Worm (Caenorhabditis elegans): ENCODE data around the gene glod-4.

glod-4 gene

DNA sequence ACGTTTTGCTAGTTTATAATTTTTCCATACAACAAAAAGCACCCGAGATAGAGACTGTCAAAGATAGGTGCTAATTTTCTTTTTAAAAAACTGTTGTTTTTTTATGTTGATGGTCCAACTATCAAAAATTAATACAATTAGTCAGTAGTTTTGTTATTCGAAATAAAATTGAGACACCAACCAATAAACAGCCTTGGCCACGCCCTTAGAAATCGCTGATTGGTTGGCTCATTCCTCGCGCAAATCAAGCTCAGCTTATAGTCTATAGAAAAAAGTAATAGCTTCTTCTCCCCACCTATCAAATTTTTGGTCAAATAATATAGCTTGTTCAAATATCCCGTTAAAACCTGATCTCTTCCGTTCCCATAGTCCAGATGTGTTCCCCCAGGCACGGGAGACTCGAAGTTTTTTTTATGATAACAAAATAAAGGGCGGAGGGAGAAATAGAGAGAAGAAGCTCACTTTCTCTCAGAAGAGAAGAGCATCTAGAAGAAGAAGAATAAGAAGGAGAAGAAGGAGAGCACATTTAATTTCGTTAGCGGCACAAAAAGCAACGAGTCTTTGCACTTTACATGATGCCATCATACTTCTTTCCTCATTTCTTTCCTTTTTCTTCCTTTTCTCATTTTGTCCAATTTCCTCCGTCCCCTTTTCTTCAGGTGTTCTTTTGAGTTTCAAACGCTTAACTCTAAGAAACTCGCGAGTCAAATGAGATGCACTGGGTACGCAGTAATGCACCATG lies 21.4 kb upstream of the glod-4 start:
- TF ChIP-seq T22C8.4 (GFP tag; IDR thresholded peaks at IDR 0.05) (no peak), klf-2 (GFP tag; conservative IDR thresholded peaks at IDR 0.05) (no peak), ztf-29 (GFP tag; IDR thresholded peaks at IDR 0.05) (no peak), ref-1 (GFP tag; conservative IDR thresholded peaks at IDR 0.05) (no peak), tab-1 (GFP tag; IDR thresholded peaks at IDR 0.05) (no peak)

DNA sequence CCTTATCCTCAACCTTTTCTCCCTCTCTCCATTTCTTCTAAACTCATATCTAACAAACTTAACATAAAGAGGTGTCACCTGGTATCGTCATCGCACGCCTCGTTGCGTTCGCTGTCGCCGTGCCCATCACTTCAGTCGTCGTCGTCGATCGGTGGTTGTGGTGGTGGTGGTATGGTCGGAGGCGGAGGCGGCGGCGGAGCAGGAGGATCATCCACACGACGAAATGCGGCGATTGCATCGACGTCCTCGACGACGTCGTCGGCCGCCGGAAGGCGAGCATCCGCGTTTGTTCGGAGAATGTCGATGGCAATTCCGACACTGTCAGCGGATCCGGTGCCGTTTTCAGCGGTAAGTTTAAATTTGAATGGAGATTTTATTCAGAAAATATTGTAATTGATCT lies 19.3 kb upstream of the glod-4 start:
- TF ChIP-seq ztf-23 (GFP tag; IDR thresholded peaks at IDR 0.05) (no peak), ztf-29 (GFP tag; IDR thresholded peaks at IDR 0.05) (no peak), med-1 (GFP tag; optimal IDR thresholded peaks at IDR 0.05; ENCODE audit: insufficient read depth) (no peak), cog-1 (tag; optimal IDR thresholded peaks at IDR 0.05) (no peak)

ce11 chrIII:4137180-4137579 lies 16.2 kb upstream of the glod-4 start:
- TF ChIP-seq ztf-23 (GFP tag; IDR thresholded peaks at IDR 0.05) = no peak
- TF ChIP-seq ztf-29 (GFP tag; IDR thresholded peaks at IDR 0.05) = no peak
- TF ChIP-seq flt-1 (GFP tag; IDR thresholded peaks at IDR 0.05) = no peak
- TF ChIP-seq med-1 (GFP tag; optimal IDR thresholded peaks at IDR 0.05; ENCODE audit: insufficient read depth) = no peak
- no peak for TF ChIP-seq tab-1 (GFP tag; IDR thresholded peaks at IDR 0.05)
- no peak for TF ChIP-seq cog-1 (tag; optimal IDR thresholded peaks at IDR 0.05)
- no peak for TF ChIP-seq T22C8.4 (GFP tag; IDR thresholded peaks at IDR 0.05)
- no peak for TF ChIP-seq ref-1 (GFP tag; conservative IDR thresholded peaks at IDR 0.05)
- no peak for TF ChIP-seq klf-2 (GFP tag; conservative IDR thresholded peaks at IDR 0.05)

ce11 chrIII:4143170-4143569 lies 10.2 kb upstream of the glod-4 start:
- TF ChIP-seq med-1 (GFP tag; optimal IDR thresholded peaks at IDR 0.05; ENCODE audit: insufficient read depth) (no peak), ztf-29 (GFP tag; IDR thresholded peaks at IDR 0.05) (no peak), T22C8.4 (GFP tag; IDR thresholded peaks at IDR 0.05) (no peak), tab-1 (GFP tag; IDR thresholded peaks at IDR 0.05) (no peak), flt-1 (GFP tag; IDR thresholded peaks at IDR 0.05) (no peak), ref-1 (GFP tag; conservative IDR thresholded peaks at IDR 0.05) (no peak), ztf-23 (GFP tag; IDR thresholded peaks at IDR 0.05) (no peak), klf-2 (GFP tag; conservative IDR thresholded peaks at IDR 0.05) (no peak), cog-1 (tag; optimal IDR thresholded peaks at IDR 0.05) (no peak)

- TF ChIP-seq ref-1 (GFP tag; conservative IDR thresholded peaks at IDR 0.05) (no peak), med-1 (GFP tag; optimal IDR thresholded peaks at IDR 0.05; ENCODE audit: insufficient read depth) (no peak), cog-1 (tag; optimal IDR thresholded peaks at IDR 0.05) (no peak), ztf-23 (GFP tag; IDR thresholded peaks at IDR 0.05) (no peak), tab-1 (GFP tag; IDR thresholded peaks at IDR 0.05) (no peak), klf-2 (GFP tag; conservative IDR thresholded peaks at IDR 0.05) (no peak), flt-1 (GFP tag; IDR thresholded peaks at IDR 0.05) (no peak), ztf-29 (GFP tag; IDR thresholded peaks at IDR 0.05) (no peak), T22C8.4 (GFP tag; IDR thresholded peaks at IDR 0.05) (no peak)
These were observed 2.5 kb upstream of the glod-4 start for ce11 chrIII:4150919-4151318.

ce11 chrIII:4151548-4152104 lies 1.8 kb upstream of the glod-4 start, which contains the start of the genes wht-3 and har-1:
Gene wht-3 (minus strand): TSS chrIII:4151598.
Gene har-1 (plus strand): TSS chrIII:4152054.
- TF ChIP-seq T22C8.4 (GFP tag; IDR thresholded peaks at IDR 0.05) (no peak), tab-1 (GFP tag; IDR thresholded peaks at IDR 0.05) (no peak)

DNA sequence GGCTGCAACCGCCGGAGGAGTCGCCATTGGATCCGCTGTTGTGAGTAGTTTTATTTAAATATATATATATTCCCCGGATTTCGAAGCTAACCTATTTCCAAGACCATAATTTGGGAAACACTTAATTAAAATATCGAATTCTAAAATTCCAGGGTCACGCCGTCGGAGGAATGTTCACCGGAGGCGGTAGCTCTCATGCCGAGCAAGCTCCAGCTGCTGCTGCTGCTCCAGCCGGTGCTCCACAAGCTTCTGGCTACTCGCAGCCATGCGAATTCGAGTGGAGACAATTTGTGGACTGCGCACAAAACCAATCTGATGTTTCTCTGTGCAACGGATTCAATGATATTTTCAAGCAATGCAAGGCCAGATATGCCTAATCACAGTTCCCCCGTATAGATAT lies 1.1 kb upstream of the glod-4 start:
- TF ChIP-seq tab-1 (GFP tag; IDR thresholded peaks at IDR 0.05) = no peak
- no peak for TF ChIP-seq cog-1 (tag; optimal IDR thresholded peaks at IDR 0.05)
- no peak for TF ChIP-seq flt-1 (GFP tag; IDR thresholded peaks at IDR 0.05)
- TF ChIP-seq med-1 (GFP tag; optimal IDR thresholded peaks at IDR 0.05; ENCODE audit: insufficient read depth) = no peak
- no peak for TF ChIP-seq klf-2 (GFP tag; conservative IDR thresholded peaks at IDR 0.05)
- no peak for TF ChIP-seq ztf-29 (GFP tag; IDR thresholded peaks at IDR 0.05)
- TF ChIP-seq ref-1 (GFP tag; conservative IDR thresholded peaks at IDR 0.05) = no peak
- TF ChIP-seq T22C8.4 (GFP tag; IDR thresholded peaks at IDR 0.05) = no peak
- TF ChIP-seq ztf-23 (GFP tag; IDR thresholded peaks at IDR 0.05) = no peak

DNA sequence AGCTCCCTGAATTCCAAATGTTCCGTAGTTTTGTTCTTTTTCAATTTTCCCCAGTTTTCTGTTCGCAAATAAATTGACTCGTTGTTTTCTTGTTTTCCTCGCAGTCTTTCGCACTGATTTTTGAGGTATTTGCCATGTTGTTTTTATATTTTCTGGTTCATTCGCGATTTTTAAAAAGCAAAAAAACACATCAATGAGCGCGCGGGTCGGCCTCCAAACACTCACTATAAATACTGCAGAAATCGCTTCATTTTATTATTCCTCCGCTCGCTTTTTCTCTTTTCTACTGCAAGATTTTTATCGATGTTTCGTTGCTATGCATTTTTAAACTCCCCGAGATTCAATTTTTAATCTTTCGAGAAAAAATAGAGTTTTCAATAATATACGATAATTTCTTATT lies 571 bp upstream of the glod-4 start:
- no peak for TF ChIP-seq cog-1 (tag; optimal IDR thresholded peaks at IDR 0.05)
- TF ChIP-seq med-1 (GFP tag; optimal IDR thresholded peaks at IDR 0.05; ENCODE audit: insufficient read depth) = no peak
- TF ChIP-seq klf-2 (GFP tag; conservative IDR thresholded peaks at IDR 0.05) = no peak
- TF ChIP-seq ref-1 (GFP tag; conservative IDR thresholded peaks at IDR 0.05) = no peak
- no peak for TF ChIP-seq ztf-29 (GFP tag; IDR thresholded peaks at IDR 0.05)
- no peak for TF ChIP-seq tab-1 (GFP tag; IDR thresholded peaks at IDR 0.05)
- TF ChIP-seq flt-1 (GFP tag; IDR thresholded peaks at IDR 0.05) = no peak
- no peak for TF ChIP-seq T22C8.4 (GFP tag; IDR thresholded peaks at IDR 0.05)
- TF ChIP-seq ztf-23 (GFP tag; IDR thresholded peaks at IDR 0.05) = no peak

DNA sequence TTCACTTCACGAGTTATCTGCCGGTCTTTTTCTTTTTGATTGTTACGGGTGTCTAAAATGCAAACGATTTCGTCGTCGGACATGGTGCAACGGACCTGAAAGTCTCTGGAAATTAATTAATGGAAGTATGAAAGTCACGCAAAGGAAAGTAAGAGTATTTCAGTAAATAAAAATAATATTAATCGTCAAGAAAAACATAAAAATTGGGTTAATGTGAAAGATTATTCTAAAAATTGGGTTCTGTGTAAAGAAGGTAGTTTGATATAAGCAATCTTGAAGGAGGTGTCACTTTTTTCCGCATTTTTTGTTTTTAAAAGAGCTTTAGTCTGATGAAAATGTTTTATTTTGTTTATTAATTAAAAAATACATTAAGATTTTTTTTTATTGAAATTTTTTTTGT lies 3.9 kb downstream of the glod-4 start, which contains the start of gene C16C10.9:
Gene C16C10.9, minus strand, starts transcription at position 101 of the 400 bp plus-strand sequence.
- no peak for TF ChIP-seq ref-1 (GFP tag; conservative IDR thresholded peaks at IDR 0.05)
- TF ChIP-seq klf-2 (GFP tag; conservative IDR thresholded peaks at IDR 0.05) = no peak

DNA sequence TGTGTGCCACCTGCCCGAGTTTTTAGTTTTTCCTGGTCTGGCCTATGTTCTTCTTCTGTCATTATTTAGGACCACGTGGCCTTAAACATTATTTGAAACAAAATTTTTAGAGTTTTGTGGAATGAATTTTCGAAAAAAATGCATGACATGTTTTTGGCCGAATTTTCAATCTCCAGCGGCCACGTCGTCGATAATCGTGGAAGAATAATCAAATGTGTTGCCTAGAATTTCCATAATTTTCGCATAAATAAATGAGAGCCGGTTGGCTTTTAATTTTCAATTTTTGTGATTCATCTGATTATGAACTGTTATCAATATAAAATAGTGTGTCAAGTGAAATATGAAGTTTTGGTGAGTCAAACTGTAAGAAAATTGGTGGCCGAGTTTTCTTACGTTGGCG lies 7.5 kb downstream of the glod-4 start, which contains the start of gene C01G12.16:
Gene C01G12.16, plus strand, starts transcription at position 301 of the 400 bp plus-strand sequence.
- TF ChIP-seq T22C8.4 (GFP tag; IDR thresholded peaks at IDR 0.05) (no peak), flt-1 (GFP tag; IDR thresholded peaks at IDR 0.05) (no peak), klf-2 (GFP tag; conservative IDR thresholded peaks at IDR 0.05) (no peak), ref-1 (GFP tag; conservative IDR thresholded peaks at IDR 0.05) (no peak), ztf-23 (GFP tag; IDR thresholded peaks at IDR 0.05) (no peak), cog-1 (tag; optimal IDR thresholded peaks at IDR 0.05) (no peak), tab-1 (GFP tag; IDR thresholded peaks at IDR 0.05) (no peak), ztf-29 (GFP tag; IDR thresholded peaks at IDR 0.05) (no peak), med-1 (GFP tag; optimal IDR thresholded peaks at IDR 0.05; ENCODE audit: insufficient read depth) (no peak)
